1 fruit fly cellular context compared by ENCODE assay signal in the genomic region with DNA sequence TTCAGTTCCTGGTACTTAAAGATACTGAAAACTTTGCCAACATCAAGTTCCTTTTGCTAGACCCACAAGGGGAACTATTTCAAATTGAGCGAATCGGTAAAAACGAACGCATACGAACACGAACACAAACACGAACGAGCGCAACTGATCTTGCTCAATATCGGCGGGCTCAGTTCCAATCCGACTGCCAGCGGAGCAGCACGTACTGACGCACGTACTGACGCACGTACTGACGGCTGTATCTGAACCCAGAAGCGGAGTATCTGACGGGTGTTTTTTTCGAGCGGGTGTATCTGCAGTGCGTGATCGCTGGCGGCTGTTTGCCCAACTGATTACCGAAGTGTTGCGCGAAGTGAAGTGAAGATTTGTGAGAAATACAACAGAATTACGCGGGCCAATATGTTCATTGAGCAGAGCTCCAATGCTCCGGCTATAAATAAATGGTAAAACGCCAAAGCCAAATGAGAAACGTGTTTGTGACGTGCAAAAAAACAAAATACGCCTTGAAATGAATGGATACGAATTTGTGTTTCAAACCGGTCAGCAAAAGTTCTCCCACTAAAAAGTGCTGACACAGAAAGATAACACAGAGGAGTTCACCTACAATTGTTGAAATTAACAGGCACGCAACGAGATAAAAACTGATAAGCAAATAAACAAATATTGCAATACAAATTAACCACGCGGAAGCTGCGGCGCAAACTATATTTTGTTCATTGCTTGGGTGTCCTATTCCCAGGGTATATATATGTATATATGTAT.
TF ChIP-seq lines count a peak whose summit lies in the region.

No protein-coding gene starts in this region.

TF ChIP-seq in whole organism, embryonic, 481 proteins besides CTCF, POLR2A, EP300 and RAD21 (continued from another document and continues in another):
- TF ChIP-seq salm (tag; optimal IDR thresholded peaks at IDR 0.05; lab: Kevin White, UChicago) (no peak), Lim3 (GFP tag; IDR thresholded peaks at IDR 0.05; lab: Robert Waterston, UW) (no peak), CG10274 (GFP tag; optimal IDR thresholded peaks at IDR 0.05; lab: Kevin White, UChicago) (no peak), CG3726 (GFP tag; IDR thresholded peaks at IDR 0.05; lab: Robert Waterston, UW) (no peak), CG34376 (GFP tag; optimal IDR thresholded peaks at IDR 0.05; lab: Kevin White, UChicago) (peak; percentile 43), CG6683 (GFP tag; optimal IDR thresholded peaks at IDR 0.05; lab: Kevin White, UChicago) (no peak), Rx (GFP tag; IDR thresholded peaks at IDR 0.05; lab: Robert Waterston, UW) (no peak), CG31441 (GFP tag; IDR thresholded peaks at IDR 0.05; lab: Robert Waterston, UW) (no peak), lbe (GFP tag; optimal IDR thresholded peaks at IDR 0.05; lab: Kevin White, UChicago) (no peak), sisA (GFP tag; IDR thresholded peaks at IDR 0.05; lab: Robert Waterston, UW) (no peak), CG13123 (GFP tag; optimal IDR thresholded peaks at IDR 0.05; lab: Kevin White, UChicago) (no peak), CG4854 (GFP tag; optimal IDR thresholded peaks at IDR 0.05; lab: Kevin White, UChicago) (no peak), al (GFP tag; IDR thresholded peaks at IDR 0.05; lab: Robert Waterston, UW) (no peak), CG14050 (GFP tag; IDR thresholded peaks at IDR 0.05; lab: Robert Waterston, UW) (0 out of 3 replicates have a peak, but pooled peaks have one; percentile 21), dysf (GFP tag; IDR thresholded peaks at IDR 0.05; lab: Robert Waterston, UW) (no peak), ci (GFP tag; IDR thresholded peaks at IDR 0.05; lab: Robert Waterston, UW) (peak; percentile 80; the same call in 2 of the 3 replicates), Lhr (GFP tag; optimal IDR thresholded peaks at IDR 0.05; lab: Kevin White, UChicago) (no peak), nau (GFP tag; optimal IDR thresholded peaks at IDR 0.05; lab: Kevin White, UChicago) (no peak), CG32532 (GFP tag; IDR thresholded peaks at IDR 0.05; lab: Robert Waterston, UW) (peak; percentile 17; the same call in 1 of the 2 replicates), CG8089 (GFP tag; optimal IDR thresholded peaks at IDR 0.05; lab: Kevin White, UChicago) (no peak), Hsf (GFP tag; optimal IDR thresholded peaks at IDR 0.05; lab: Kevin White, UChicago) (no peak), CG7963 (GFP tag; IDR thresholded peaks at IDR 0.05; lab: Robert Waterston, UW; ENCODE audit: partially characterized antibody) (no peak), bowl (GFP tag; IDR thresholded peaks at IDR 0.05; lab: Robert Waterston, UW) (no peak; the same call in 1 of the 2 replicates), H15 (GFP tag; IDR thresholded peaks at IDR 0.05; lab: Robert Waterston, UW) (no peak), br (optimal IDR thresholded peaks at IDR 0.05; lab: Kevin White, UChicago) (no peak), MTF-1 (GFP tag; optimal IDR thresholded peaks at IDR 0.05; lab: Kevin White, UChicago; ENCODE audit: borderline replicate concordance) (no peak), lilli (GFP tag; optimal IDR thresholded peaks at IDR 0.05; lab: Kevin White, UChicago) (no peak), CG4404 (GFP tag; IDR thresholded peaks at IDR 0.05; lab: Robert Waterston, UW) (no peak), CG4360 (GFP tag; IDR thresholded peaks at IDR 0.05; lab: Robert Waterston, UW) (no peak), en (GFP tag; optimal IDR thresholded peaks at IDR 0.05; lab: Kevin White, UChicago) (no peak), CG12659 (GFP tag; optimal IDR thresholded peaks at IDR 0.05; lab: Kevin White, UChicago) (peak; percentile 31), E2f1 (GFP tag; IDR thresholded peaks at IDR 0.05; lab: Robert Waterston, UW) (peak; percentile 29; the same call in 1 of the 2 replicates), CG6175 (GFP tag; IDR thresholded peaks at IDR 0.05; lab: Robert Waterston, UW) (no peak), CG17802 (tag; optimal IDR thresholded peaks at IDR 0.05; lab: Kevin White, UChicago) (no peak), CG1233 (GFP tag; optimal IDR thresholded peaks at IDR 0.05; lab: Kevin White, UChicago) (peak; percentile 26), HLH4C (GFP tag; IDR thresholded peaks at IDR 0.05; lab: Robert Waterston, UW; ENCODE audit: partially characterized antibody) (peak; percentile 44; the same call in 1 of the 3 replicates), CG17912 (GFP tag; optimal IDR thresholded peaks at IDR 0.05; lab: Kevin White, UChicago) (peak; percentile 19), tin (GFP tag; optimal IDR thresholded peaks at IDR 0.05; lab: Kevin White, UChicago) (no peak), lab (GFP tag; optimal IDR thresholded peaks at IDR 0.05; lab: Kevin White, UChicago) (peak; percentile 65), pnt (GFP tag; optimal IDR thresholded peaks at IDR 0.05; lab: Kevin White, UChicago) (no peak), CG7987 (GFP tag; optimal IDR thresholded peaks at IDR 0.05; lab: Kevin White, UChicago) (peak; percentile 84), bab2 (GFP tag; optimal IDR thresholded peaks at IDR 0.05; lab: Kevin White, UChicago) (no peak), Bgb (GFP tag; IDR thresholded peaks at IDR 0.05; lab: Robert Waterston, UW; ENCODE audit: partially characterized antibody) (peak; percentile 70), CG13894 (tag; optimal IDR thresholded peaks at IDR 0.05; lab: Kevin White, UChicago) (peak; percentile 29), NC2β (GFP tag; optimal IDR thresholded peaks at IDR 0.05; lab: Kevin White, UChicago) (no peak), CG12155 (GFP tag; optimal IDR thresholded peaks at IDR 0.05; lab: Kevin White, UChicago) (no peak), tio (GFP tag; optimal IDR thresholded peaks at IDR 0.05; lab: Kevin White, UChicago) (no peak), Mrtf (GFP tag; IDR thresholded peaks at IDR 0.05; lab: Robert Waterston, UW) (no peak), lov (optimal IDR thresholded peaks at IDR 0.05; lab: Kevin White, UChicago) (no peak), lov (GFP tag; IDR thresholded peaks at IDR 0.05; lab: Robert Waterston, UW) (0 out of 3 replicates have a peak, but pooled peaks have one; percentile 34), unpg (GFP tag; optimal IDR thresholded peaks at IDR 0.05; lab: Kevin White, UChicago) (no peak), CG11456 (GFP tag; IDR thresholded peaks at IDR 0.05; lab: Robert Waterston, UW) (peak; percentile 34; the same call in 1 of the 3 replicates), CG18011 (GFP tag; optimal IDR thresholded peaks at IDR 0.05; lab: Kevin White, UChicago) (no peak), CG3281 (GFP tag; optimal IDR thresholded peaks at IDR 0.05; lab: Kevin White, UChicago) (peak; percentile 11), CG12071 (GFP tag; optimal IDR thresholded peaks at IDR 0.05; lab: Kevin White, UChicago) (peak; percentile 30), so (GFP tag; IDR thresholded peaks at IDR 0.05; lab: Robert Waterston, UW) (peak; percentile 49; the same call in 1 of the 3 replicates), CG8765 (GFP tag; IDR thresholded peaks at IDR 0.05; lab: Robert Waterston, UW) (no peak), zfh2 (GFP tag; optimal IDR thresholded peaks at IDR 0.05; lab: Kevin White, UChicago) (peak; percentile 4), CG2889 (GFP tag; IDR thresholded peaks at IDR 0.05; lab: Robert Waterston, UW) (no peak), Dip2 (GFP tag; IDR thresholded peaks at IDR 0.05; lab: Robert Waterston, UW) (no peak), CG3065 (GFP tag; optimal IDR thresholded peaks at IDR 0.05; lab: Kevin White, UChicago) (no peak), run (tag; optimal IDR thresholded peaks at IDR 0.05; lab: Kevin White, UChicago) (no peak), luna (GFP tag; optimal IDR thresholded peaks at IDR 0.05; lab: Kevin White, UChicago) (no peak), CG16779 (GFP tag; IDR thresholded peaks at IDR 0.05; lab: Robert Waterston, UW) (no peak), otp (GFP tag; IDR thresholded peaks at IDR 0.05; lab: Robert Waterston, UW) (peak; percentile 74; the same call in 2 of the 3 replicates), CG10462 (GFP tag; optimal IDR thresholded peaks at IDR 0.05; lab: Kevin White, UChicago) (no peak), CG11093 (GFP tag; IDR thresholded peaks at IDR 0.05; lab: Robert Waterston, UW) (no peak), HLHmδ (GFP tag; optimal IDR thresholded peaks at IDR 0.05; lab: Kevin White, UChicago) (peak; percentile 81), disco-r (GFP tag; optimal IDR thresholded peaks at IDR 0.05; lab: Kevin White, UChicago) (no peak), CG6254 (GFP tag; optimal IDR thresholded peaks at IDR 0.05; lab: Kevin White, UChicago) (no peak), tna (GFP tag; IDR thresholded peaks at IDR 0.05; lab: Robert Waterston, UW; ENCODE audit: partially characterized antibody) (peak; percentile 55; the same call in 1 of the 2 replicates), CG10267 (tag; optimal IDR thresholded peaks at IDR 0.05; lab: Kevin White, UChicago) (no peak), CG12942 (GFP tag; optimal IDR thresholded peaks at IDR 0.05; lab: Kevin White, UChicago) (no peak), pzg (GFP tag; optimal IDR thresholded peaks at IDR 0.05; lab: Kevin White, UChicago) (no peak), CG9876 (GFP tag; optimal IDR thresholded peaks at IDR 0.05; lab: Kevin White, UChicago) (no peak), CG15479 (GFP tag; optimal IDR thresholded peaks at IDR 0.05; lab: Kevin White, UChicago) (peak; percentile 18), Abd-B (GFP tag; optimal IDR thresholded peaks at IDR 0.05; lab: Kevin White, UChicago) (no peak), zfh1 (GFP tag; IDR thresholded peaks at IDR 0.05; lab: Robert Waterston, UW) (peak; percentile 46; the same call in 2 of the 3 replicates), ken (GFP tag; IDR thresholded peaks at IDR 0.05; lab: Robert Waterston, UW) (no peak), CG2116 (GFP tag; optimal IDR thresholded peaks at IDR 0.05; lab: Kevin White, UChicago) (no peak), CG12769 (tag; optimal IDR thresholded peaks at IDR 0.05; lab: Kevin White, UChicago) (peak; percentile 80), CG3995 (GFP tag; optimal IDR thresholded peaks at IDR 0.05; lab: Kevin White, UChicago) (no peak), CG18619 (GFP tag; optimal IDR thresholded peaks at IDR 0.05; lab: Kevin White, UChicago) (peak; percentile 10), kay (GFP tag; optimal IDR thresholded peaks at IDR 0.05; lab: Kevin White, UChicago) (no peak), Fer2 (tag; optimal IDR thresholded peaks at IDR 0.05; lab: Kevin White, UChicago) (no peak), CG15601 (tag; optimal IDR thresholded peaks at IDR 0.05; lab: Kevin White, UChicago) (no peak), Usf (GFP tag; optimal IDR thresholded peaks at IDR 0.05; lab: Kevin White, UChicago) (no peak), CG17361 (GFP tag; IDR thresholded peaks at IDR 0.05; lab: Robert Waterston, UW) (no peak), ems (GFP tag; optimal IDR thresholded peaks at IDR 0.05; lab: Kevin White, UChicago) (no peak), Trl (optimal IDR thresholded peaks at IDR 0.05; lab: Kevin White, UChicago) (peak in 1 of 2 experiments; percentile 24), Trl (GFP tag; optimal IDR thresholded peaks at IDR 0.05; lab: Kevin White, UChicago) (peak; percentile 9), ab (GFP tag; optimal IDR thresholded peaks at IDR 0.05; lab: Kevin White, UChicago) (no peak), yki (optimal IDR thresholded peaks at IDR 0.05; lab: Kevin White, UChicago) (no peak), CG8944 (GFP tag; optimal IDR thresholded peaks at IDR 0.05; lab: Kevin White, UChicago) (no peak), CG9817 (tag; optimal IDR thresholded peaks at IDR 0.05; lab: Kevin White, UChicago) (no peak), chif (GFP tag; optimal IDR thresholded peaks at IDR 0.05; lab: Kevin White, UChicago) (no peak), CG31388 (GFP tag; optimal IDR thresholded peaks at IDR 0.05; lab: Kevin White, UChicago) (no peak), dm (GFP tag; optimal IDR thresholded peaks at IDR 0.05; lab: Kevin White, UChicago) (no peak), dimm (GFP tag; IDR thresholded peaks at IDR 0.05; lab: Robert Waterston, UW) (0 out of 2 replicates have a peak, but pooled peaks have one; percentile 14), CG15011 (GFP tag; optimal IDR thresholded peaks at IDR 0.05; lab: Kevin White, UChicago) (no peak), esg (GFP tag; conservative IDR thresholded peaks at IDR 0.05; lab: Robert Waterston, UW) (no peak), CG12104 (GFP tag; optimal IDR thresholded peaks at IDR 0.05; lab: Kevin White, UChicago) (no peak), chinmo (GFP tag; IDR thresholded peaks at IDR 0.05; lab: Robert Waterston, UW; ENCODE audit: partially characterized antibody) (peak; percentile 97), crol (GFP tag; IDR thresholded peaks at IDR 0.05; lab: Robert Waterston, UW) (no peak), Dref (GFP tag; IDR thresholded peaks at IDR 0.05; lab: Robert Waterston, UW) (no peak; the same call in 1 of the 2 replicates), CG7745 (tag; optimal IDR thresholded peaks at IDR 0.05; lab: Kevin White, UChicago) (no peak), Gug (GFP tag; IDR thresholded peaks at IDR 0.05; lab: Robert Waterston, UW) (no peak; the same call in 3 of the 4 replicates), CG13424 (tag; optimal IDR thresholded peaks at IDR 0.05; lab: Kevin White, UChicago) (peak; percentile 24), unc-4 (GFP tag; IDR thresholded peaks at IDR 0.05; lab: Robert Waterston, UW; ENCODE audit: partially characterized antibody) (no peak), CG8281 (tag; optimal IDR thresholded peaks at IDR 0.05; lab: Kevin White, UChicago) (no peak), Tbp (GFP tag; optimal IDR thresholded peaks at IDR 0.05; lab: Kevin White, UChicago) (no peak), Sox100B (GFP tag; optimal IDR thresholded peaks at IDR 0.05; lab: Kevin White, UChicago) (no peak), Side (GFP tag; optimal IDR thresholded peaks at IDR 0.05; lab: Kevin White, UChicago) (no peak), kah (GFP tag; optimal IDR thresholded peaks at IDR 0.05; lab: Kevin White, UChicago) (no peak), Asciz (GFP tag; optimal IDR thresholded peaks at IDR 0.05; lab: Kevin White, UChicago) (no peak), vnd (GFP tag; IDR thresholded peaks at IDR 0.05; lab: Robert Waterston, UW; ENCODE audit: partially characterized antibody) (no peak), Atf3 (GFP tag; optimal IDR thresholded peaks at IDR 0.05; lab: Kevin White, UChicago) (no peak), tgo (GFP tag; IDR thresholded peaks at IDR 0.05; lab: Robert Waterston, UW) (no peak), CG34224 (GFP tag; IDR thresholded peaks at IDR 0.05; lab: Robert Waterston, UW; ENCODE audit: partially characterized antibody) (no peak), Bteb2 (GFP tag; optimal IDR thresholded peaks at IDR 0.05; lab: Kevin White, UChicago) (no peak), CG10431 (GFP tag; optimal IDR thresholded peaks at IDR 0.05; lab: Kevin White, UChicago) (no peak), ssp (GFP tag; IDR thresholded peaks at IDR 0.05; lab: Robert Waterston, UW) (no peak), CG4617 (GFP tag; optimal IDR thresholded peaks at IDR 0.05; lab: Kevin White, UChicago; ENCODE audit: borderline replicate concordance) (no peak), Hr3 (GFP tag; optimal IDR thresholded peaks at IDR 0.05; lab: Kevin White, UChicago) (no peak)
